Worm (Caenorhabditis elegans) whole organism, L4 larva: ENCODE measurements around the gene F23G4.1.

ENCODE experiments used
- F26F4.8 ChIP-seq: fragments of 200-800 bp; sonication (Bioruptor generic); conservative IDR thresholded peaks from 2 replicates; pipeline ENCODE4 v1.3.6; 2022; ENCODE audit warnings: missing genetic modification characterization, missing compliant biosample characterization
- F44E2.7 ChIP-seq: fragments of 200-800 bp; sonication (Bioruptor generic); IDR thresholded peaks from 2 replicates; pipeline ENCODE4 v2.1.2; 2022; ENCODE audit warnings: missing genetic modification characterization, missing compliant biosample characterization
- Y48G9A.11 ChIP-seq: fragments of 200-800 bp; sonication (Bioruptor generic); IDR thresholded peaks from 2 replicates; pipeline ENCODE4 v1.3.6; 2022; ENCODE audit warnings: missing genetic modification reagents, missing genetic modification characterization, missing compliant biosample characterization
- aha-1 ChIP-seq: fragments of 150-350 bp; peaks from one replicate; lab custom pipeline; 2014; ENCODE audit warnings: missing biosample characterization, missing genetic modification characterization
- aly-2 ChIP-seq: sonication (generic microtip); optimal IDR thresholded peaks from 2 replicates; lab custom pipeline; 2018; ENCODE audit warnings: missing biosample characterization, missing genetic modification characterization
- attf-4 ChIP-seq: sonication (generic microtip); optimal IDR thresholded peaks from 3 replicates; lab custom pipeline; 2017; ENCODE audit warnings: missing biosample characterization, missing genetic modification characterization
- ceh-20 ChIP-seq: fragments of 200-800 bp; sonication (Bioruptor generic); IDR thresholded peaks from 2 replicates; pipeline ENCODE4 v1.3.6; 2022; ENCODE audit warnings: missing genetic modification reagents, missing genetic modification characterization, missing compliant biosample characterization
- ceh-28 ChIP-seq: fragments of 150-350 bp; optimal IDR thresholded peaks from 2 replicates; lab custom pipeline; 2014; ENCODE audit warnings: missing biosample characterization, missing genetic modification reagents, missing genetic modification characterization
- daf-16 ChIP-seq, 3 experiments: sonication (generic microtip); optimal IDR thresholded peaks; 2 replicates each; lab custom pipeline; 2016 to 2017; ENCODE audit warnings: missing genetic modification characterization in 3 of 3, missing genetic modification reagents in 3 of 3, mild to moderate bottlenecking in 2 of 3, missing compliant biosample characterization in 2 of 3, missing biosample characterization in 1 of 3, moderate library complexity in 1 of 3
- dmd-6 ChIP-seq: fragments of 200-800 bp; sonication (Bioruptor generic); IDR thresholded peaks from 2 replicates; pipeline ENCODE4 v1.3.6; 2022; ENCODE audit warnings: missing genetic modification reagents, missing genetic modification characterization, missing compliant biosample characterization
- dve-1 ChIP-seq: sonication (generic microtip); optimal IDR thresholded peaks from 2 replicates; lab custom pipeline; 2017; ENCODE audit warnings: antibody characterized with exemption, mild to moderate bottlenecking, missing genetic modification characterization, missing compliant biosample characterization; ENCODE audit not compliant: insufficient read depth
- gei-8 ChIP-seq: fragments of 200-800 bp; sonication (Bioruptor generic); optimal IDR thresholded peaks from 2 replicates; lab custom pipeline; 2018; ENCODE audit warnings: mild to moderate bottlenecking, missing genetic modification characterization, missing compliant biosample characterization
- hlh-11 ChIP-seq: fragments of 200-800 bp; sonication (Bioruptor generic); optimal IDR thresholded peaks from 2 replicates; lab custom pipeline; 2018; ENCODE audit warnings: mild to moderate bottlenecking, missing genetic modification characterization, missing compliant biosample characterization
- hlh-30 ChIP-seq: sonication (generic microtip); optimal IDR thresholded peaks from 2 replicates; lab custom pipeline; 2017; ENCODE audit warnings: antibody characterized with exemption, mild to moderate bottlenecking, missing genetic modification characterization, missing compliant biosample characterization; ENCODE audit not compliant: insufficient read depth
- jun-1 ChIP-seq: fragments of 150-350 bp; optimal IDR thresholded peaks from 2 replicates; lab custom pipeline; 2014; ENCODE audit warnings: missing biosample characterization, missing genetic modification reagents, missing genetic modification characterization
- lim-7 ChIP-seq: fragments of 200-800 bp; sonication (Bioruptor generic); IDR thresholded peaks from 2 replicates; pipeline ENCODE4 v1.3.6; 2022; ENCODE audit warnings: missing genetic modification characterization, missing compliant biosample characterization
- lin-15B ChIP-seq: fragments of 150-350 bp; sonication (generic microtip); optimal IDR thresholded peaks from 3 replicates; lab custom pipeline; 2014; ENCODE audit warnings: missing biosample characterization, missing genetic modification characterization
- lin-39 ChIP-seq: fragments of 150-350 bp; optimal IDR thresholded peaks from 2 replicates; lab custom pipeline; 2014; ENCODE audit warnings: missing biosample characterization, missing genetic modification reagents, missing genetic modification characterization
- lsy-2 ChIP-seq, 2 experiments: fragments of 150-350 bp in 1 of 2; sonication (generic microtip) in 1 of 2; optimal IDR thresholded peaks; 2 replicates each; lab custom pipeline; 2014 to 2017; ENCODE audit warnings: missing biosample characterization in 2 of 2, missing genetic modification characterization in 2 of 2
- madf-5 ChIP-seq, 2 experiments: fragments of 200-800 bp; sonication (Bioruptor generic); IDR thresholded peaks; 2 replicates each; pipeline ENCODE4 v1.3.6; 2022; ENCODE audit warnings: missing compliant biosample characterization in 2 of 2, missing genetic modification characterization in 2 of 2
- mdt-29 ChIP-seq: fragments of 200-800 bp; sonication (Bioruptor generic); IDR thresholded peaks from 2 replicates; pipeline ENCODE4 v1.3.6; 2022; ENCODE audit warnings: missing genetic modification reagents, missing genetic modification characterization, missing compliant biosample characterization
- mes-2 ChIP-seq: sonication (generic microtip); optimal IDR thresholded peaks from 2 replicates; lab custom pipeline; 2016; ENCODE audit warnings: missing genotype, mild to moderate bottlenecking, missing genetic modification characterization, missing compliant biosample characterization; ENCODE audit not compliant: poor library complexity, severe bottlenecking
- mxl-2 ChIP-seq: fragments of 200-800 bp; sonication (Bioruptor generic); conservative IDR thresholded peaks from 2 replicates; pipeline ENCODE4 v1.3.6; 2022; ENCODE audit warnings: missing genetic modification reagents, missing genetic modification characterization, missing compliant biosample characterization
- mxl-3 ChIP-seq: fragments of 200-800 bp; sonication (Bioruptor generic); optimal IDR thresholded peaks from 2 replicates; lab custom pipeline; 2018; ENCODE audit warnings: mild to moderate bottlenecking, missing genetic modification characterization, missing compliant biosample characterization
- nhr-111 ChIP-seq: fragments of 200-800 bp; sonication (Bioruptor generic); optimal IDR thresholded peaks from 2 replicates; lab custom pipeline; 2018; ENCODE audit warnings: mild to moderate bottlenecking, missing genetic modification characterization, missing compliant biosample characterization
- nhr-237 ChIP-seq: sonication (generic microtip); optimal IDR thresholded peaks from 2 replicates; lab custom pipeline; 2017; ENCODE audit warnings: missing biosample characterization, missing genetic modification characterization
- nhr-25 ChIP-seq: sonication (generic microtip); optimal IDR thresholded peaks from 2 replicates; lab custom pipeline; 2017; ENCODE audit warnings: missing genetic modification characterization, mild to moderate bottlenecking, missing compliant biosample characterization, antibody characterized with exemption, moderate library complexity, borderline replicate concordance; ENCODE audit not compliant: insufficient read depth
- nhr-28 ChIP-seq: fragments of 150-350 bp; optimal IDR thresholded peaks from 2 replicates; lab custom pipeline; 2014; ENCODE audit warnings: missing biosample characterization, missing genetic modification characterization
- nhr-41 ChIP-seq: fragments of 200-800 bp; sonication (Bioruptor generic); IDR thresholded peaks from 2 replicates; pipeline ENCODE4 v1.3.6; 2022; ENCODE audit warnings: missing genetic modification reagents, missing genetic modification characterization, missing compliant biosample characterization
- nhr-42 ChIP-seq: fragments of 200-800 bp; sonication (Bioruptor generic); IDR thresholded peaks from 2 replicates; pipeline ENCODE4 v1.3.6; 2022; ENCODE audit warnings: missing genetic modification characterization, missing compliant biosample characterization
- nhr-48 ChIP-seq: sonication (generic microtip); optimal IDR thresholded peaks from 2 replicates; lab custom pipeline; 2016; ENCODE audit warnings: mild to moderate bottlenecking, missing genetic modification characterization, missing compliant biosample characterization
- pha-4 ChIP-seq, 2 experiments: fragments of 150-350 bp in 1 of 2; fragments of 200-800 bp in 1 of 2; sonication (Bioruptor generic) in 1 of 2; IDR thresholded peaks in 1 of 2; optimal IDR thresholded peaks in 1 of 2; 2 replicates each; pipeline versions ENCODE4 v1.3.6 to Lab custom; 2014 to 2022; ENCODE audit warnings: missing genetic modification characterization in 2 of 2, missing genetic modification reagents in 2 of 2, missing biosample characterization in 1 of 2, missing compliant biosample characterization in 1 of 2
- php-3 ChIP-seq: fragments of 200-800 bp; sonication (Bioruptor generic); IDR thresholded peaks from 2 replicates; pipeline ENCODE4 v1.3.6; 2022; ENCODE audit warnings: missing genetic modification reagents, missing genetic modification characterization, missing compliant biosample characterization
- pqm-1 ChIP-seq: sonication (generic microtip); optimal IDR thresholded peaks from 2 replicates; lab custom pipeline; 2017; ENCODE audit warnings: missing biosample characterization, missing genetic modification characterization
- rbr-2 ChIP-seq: sonication (generic microtip); optimal IDR thresholded peaks from 2 replicates; lab custom pipeline; 2016; ENCODE audit warnings: missing genotype, missing genetic modification characterization, missing compliant biosample characterization
- set-16 ChIP-seq: fragments of 200-800 bp; sonication (Bioruptor generic); IDR thresholded peaks from 2 replicates; pipeline ENCODE4 v1.3.6; 2022; ENCODE audit warnings: missing genetic modification reagents, missing genetic modification characterization, missing compliant biosample characterization
- snpc-1.2 ChIP-seq: fragments of 200-800 bp; sonication (Bioruptor generic); IDR thresholded peaks from 2 replicates; pipeline ENCODE4 v1.3.6; 2022; ENCODE audit warnings: missing genetic modification reagents, missing genetic modification characterization, missing compliant biosample characterization
- tra-1 ChIP-seq: fragments of 200-800 bp; sonication (Bioruptor generic); IDR thresholded peaks from 2 replicates; pipeline ENCODE4 v1.3.6; 2022; ENCODE audit warnings: missing genetic modification reagents, missing genetic modification characterization, missing compliant biosample characterization
- unc-39 ChIP-seq: sonication (generic microtip); optimal IDR thresholded peaks from 2 replicates; lab custom pipeline; 2017; ENCODE audit warnings: missing biosample characterization, missing genetic modification characterization
- unc-62 ChIP-seq, 3 experiments: fragments of 150-350 bp in 1 of 3; sonication (generic microtip); optimal IDR thresholded peaks in 2 of 3; peaks in 1 of 3; 1 replicate in 1 of 3; 2 replicates in 2 of 3; lab custom pipeline; 2014 to 2017; ENCODE audit warnings: missing biosample characterization in 3 of 3, missing genetic modification characterization in 3 of 3, missing genetic modification reagents in 3 of 3, missing genotype in 1 of 3
- zip-2 ChIP-seq: fragments of 150-350 bp; optimal IDR thresholded peaks from 2 replicates; lab custom pipeline; 2014; ENCODE audit warnings: missing biosample characterization, missing genetic modification characterization
- ztf-11 ChIP-seq: fragments of 150-350 bp; optimal IDR thresholded peaks from 2 replicates; lab custom pipeline; 2014; ENCODE audit warnings: missing biosample characterization, missing genetic modification characterization

F23G4.1 gene

DNA sequence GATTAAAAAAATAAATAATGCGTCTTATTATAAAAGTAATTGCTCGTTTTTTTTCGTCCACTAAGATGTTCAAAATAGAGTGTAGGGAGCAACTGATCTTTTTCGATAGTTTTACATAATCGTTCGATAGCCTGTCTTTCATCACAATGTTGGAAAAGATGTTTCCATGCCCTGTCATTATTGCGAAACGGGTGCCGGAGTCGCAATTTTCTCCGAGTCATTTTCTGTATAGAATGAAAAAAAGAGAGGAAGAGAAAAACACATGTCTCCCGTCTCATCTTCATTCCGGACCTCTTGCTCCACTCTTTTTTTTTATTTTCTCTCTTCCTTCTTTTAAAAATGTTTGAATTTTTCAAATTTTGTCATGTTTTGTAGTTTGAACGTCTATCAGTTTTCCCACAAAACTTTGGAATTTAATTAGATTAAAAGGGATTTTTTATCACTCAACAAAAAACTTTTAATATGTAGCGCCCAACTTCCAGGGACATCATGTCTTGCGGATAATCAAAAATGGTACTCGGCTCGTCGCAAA is 50.1 kb downstream of the F23G4.1 start, which contains the start of gene svh-2:
TSS of gene svh-2 (plus strand) at position 482 of the 532 bp plus-strand sequence.
- peak in 1 of 2 experiments; percentile 98 for TF ChIP-seq unc-62 (GFP tag; optimal IDR thresholded peaks at IDR 0.05 in 1 of 2; lab: Kevin White, UChicago)
- no peak for TF ChIP-seq unc-62 (tag; optimal IDR thresholded peaks at IDR 0.05; lab: Kevin White, UChicago)
- peak; percentile 1 for TF ChIP-seq hlh-30 (tag; lab: Kevin White, UChicago)
- TF ChIP-seq nhr-48 (tag; lab: Kevin White, UChicago) = no peak
- peak; percentile 44 for TF ChIP-seq aha-1 (tag; lab: Kevin White, UChicago)

DNA sequence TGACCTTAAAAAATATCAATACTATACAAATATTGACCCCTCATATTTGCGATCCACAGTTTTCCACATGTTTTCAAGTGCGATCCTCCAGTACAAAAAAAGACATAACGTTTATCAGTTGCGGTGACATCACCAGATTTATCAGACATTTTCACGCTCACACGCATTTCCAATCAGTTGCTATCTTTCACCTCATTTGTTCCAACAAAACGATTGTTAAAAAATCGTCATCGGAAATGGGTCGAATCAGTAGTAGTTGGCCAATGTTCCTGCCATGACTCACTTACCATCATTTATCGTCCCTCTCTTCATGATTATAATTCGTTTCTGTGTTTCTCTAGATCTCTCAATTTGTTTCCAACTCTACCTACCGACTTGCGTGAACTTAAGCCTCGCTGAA is 51.3 kb downstream of the F23G4.1 start:
- TF ChIP-seq mes-2 (tag; lab: Kevin White, UChicago) = peak; percentile 17
- no peak for TF ChIP-seq lin-39 (tag; lab: Kevin White, UChicago)
- no peak for TF ChIP-seq madf-5 (GFP tag; IDR thresholded peaks at IDR 0.05; lab: Robert Waterston, UW)
- no peak for TF ChIP-seq daf-16 (GFP tag; optimal IDR thresholded peaks at IDR 0.05; lab: Kevin White, UChicago)
- TF ChIP-seq daf-16 (tag; optimal IDR thresholded peaks at IDR 0.05; lab: Kevin White, UChicago) = peak; percentile 61
- TF ChIP-seq lsy-2 (tag; optimal IDR thresholded peaks at IDR 0.05; lab: Kevin White, UChicago) = peak in 1 of 2 experiments; percentile 4
- TF ChIP-seq ztf-11 (tag; lab: Kevin White, UChicago) = no peak
- no peak for TF ChIP-seq lin-15B (tag; lab: Kevin White, UChicago)
- peak; percentile 59 for TF ChIP-seq hlh-11 (tag; lab: Kevin White, UChicago)
- no peak for TF ChIP-seq zip-2 (tag; lab: Kevin White, UChicago)
- no peak for TF ChIP-seq gei-8 (GFP tag; lab: Kevin White, UChicago)
- no peak for TF ChIP-seq tra-1 (GFP tag; lab: Robert Waterston, UW)
- TF ChIP-seq Y48G9A.11 = no peak
- TF ChIP-seq nhr-237 (tag; lab: Kevin White, UChicago) = no peak
- no peak for TF ChIP-seq aly-2 (tag; lab: Kevin White, UChicago)
- TF ChIP-seq php-3 = no peak
- TF ChIP-seq F44E2.7 (GFP tag; lab: Robert Waterston, UW) = no peak
- no peak for TF ChIP-seq mxl-2 (GFP tag; lab: Robert Waterston, UW)
- TF ChIP-seq nhr-42 (GFP tag; lab: Robert Waterston, UW) = no peak
- no peak for TF ChIP-seq F26F4.8 (GFP tag; lab: Robert Waterston, UW)
- TF ChIP-seq mxl-3 (GFP tag; lab: Kevin White, UChicago) = peak; percentile 36
- TF ChIP-seq pqm-1 = peak; percentile 85
- TF ChIP-seq nhr-25 (tag; lab: Kevin White, UChicago) = no peak
- TF ChIP-seq unc-62 (GFP tag; optimal IDR thresholded peaks at IDR 0.05 in 1 of 2; lab: Kevin White, UChicago) = no peak
- no peak for TF ChIP-seq unc-62 (tag; optimal IDR thresholded peaks at IDR 0.05; lab: Kevin White, UChicago)
- no peak for TF ChIP-seq jun-1 (tag; lab: Kevin White, UChicago)
- TF ChIP-seq attf-4 (tag; lab: Kevin White, UChicago) = no peak
- no peak for TF ChIP-seq mdt-29
- TF ChIP-seq dve-1 (tag; lab: Kevin White, UChicago) = peak; percentile 44
- no peak for TF ChIP-seq ceh-20 (GFP tag; lab: Robert Waterston, UW)
- TF ChIP-seq unc-39 = no peak
- no peak for TF ChIP-seq nhr-41 (GFP tag; lab: Robert Waterston, UW)
- no peak for TF ChIP-seq snpc-1.2 (GFP tag; lab: Robert Waterston, UW)
- TF ChIP-seq aha-1 (tag; lab: Kevin White, UChicago) = no peak
- peak; percentile 72 for TF ChIP-seq nhr-28 (tag; lab: Kevin White, UChicago)
- no peak for TF ChIP-seq ceh-28 (tag; lab: Kevin White, UChicago)
- TF ChIP-seq dmd-6 (GFP tag; lab: Robert Waterston, UW) = peak; percentile 60
- TF ChIP-seq lim-7 (GFP tag; lab: Robert Waterston, UW) = no peak
- no peak for TF ChIP-seq rbr-2
- no peak for TF ChIP-seq nhr-111 (GFP tag; lab: Kevin White, UChicago)
- no peak for TF ChIP-seq set-16 (GFP tag; lab: Robert Waterston, UW)
- no peak for TF ChIP-seq pha-4 (GFP tag; IDR thresholded peaks at IDR 0.05; lab: Robert Waterston, UW)
- no peak for TF ChIP-seq pha-4 (tag; optimal IDR thresholded peaks at IDR 0.05; lab: Kevin White, UChicago)
- TF ChIP-seq hlh-30 (tag; lab: Kevin White, UChicago) = peak; percentile 17
